Fruit fly (Drosophila melanogaster): ENCODE data around the gene RabX6.

dm6 chr3L:681793-682369, 8.4 kb upstream of the RabX6 start:
- no peak for TF ChIP-seq CTCF (optimal IDR thresholded peaks at IDR 0.05)
- TF ChIP-seq CG8478 (optimal IDR thresholded peaks at IDR 0.05) = no peak

Data from S2 (cell line).